Worm (Caenorhabditis elegans) whole organism, late embryonic: ENCODE results near the gene ecps-1.
A peak's percentile ranks its signal among the peaks of the same experiment; 100 is the strongest.

Experiments used
- C08G9.2 ChIP-seq: sonication (generic microtip); optimal IDR thresholded peaks from 2 replicates; lab custom pipeline; 2016; ENCODE audit warnings: mild to moderate bottlenecking, missing genetic modification characterization, moderate library complexity, missing compliant biosample characterization
- C38D4.7 ChIP-seq: fragments of 200-800 bp; sonication (Bioruptor generic); optimal IDR thresholded peaks from 2 replicates; lab custom pipeline; 2018; ENCODE audit warnings: mild to moderate bottlenecking, missing genetic modification characterization, moderate library complexity, missing compliant biosample characterization
- K09A11.1 ChIP-seq: sonication (generic microtip); optimal IDR thresholded peaks from 2 replicates; lab custom pipeline; 2017; ENCODE audit warnings: antibody characterized with exemption, mild to moderate bottlenecking, missing genetic modification characterization, missing compliant biosample characterization; ENCODE audit not compliant: insufficient read depth
- ceh-14 ChIP-seq: sonication (generic microtip); optimal IDR thresholded peaks from 2 replicates; lab custom pipeline; 2016; ENCODE audit warnings: missing genotype, missing genetic modification characterization, missing compliant biosample characterization
- ceh-19 ChIP-seq: fragments of 200-800 bp; sonication (Bioruptor generic); optimal IDR thresholded peaks from 2 replicates; lab custom pipeline; 2018; ENCODE audit warnings: mild to moderate bottlenecking, missing genetic modification characterization, missing compliant biosample characterization
- ceh-2 ChIP-seq: sonication (generic microtip); optimal IDR thresholded peaks from 2 replicates; lab custom pipeline; 2016; ENCODE audit warnings: missing genotype, missing genetic modification characterization, missing compliant biosample characterization
- ceh-22 ChIP-seq: sonication (generic microtip); optimal IDR thresholded peaks from 2 replicates; lab custom pipeline; 2017; ENCODE audit warnings: missing biosample characterization, missing genetic modification characterization
- ceh-24 ChIP-seq: sonication (generic microtip); optimal IDR thresholded peaks from 2 replicates; lab custom pipeline; 2016; ENCODE audit warnings: mild to moderate bottlenecking, missing genetic modification characterization, missing compliant biosample characterization
- ceh-30 ChIP-seq: fragments of 150-350 bp; optimal IDR thresholded peaks from 2 replicates; lab custom pipeline; 2014; ENCODE audit warnings: missing biosample characterization, missing genetic modification characterization
- ceh-31 ChIP-seq: sonication (generic microtip); optimal IDR thresholded peaks from 2 replicates; lab custom pipeline; 2016; ENCODE audit warnings: missing genetic modification characterization, missing compliant biosample characterization
- ceh-45 ChIP-seq: fragments of 200-800 bp; sonication (Bioruptor generic); IDR thresholded peaks from 2 replicates; pipeline ENCODE4 v1.3.6; 2022; ENCODE audit warnings: missing genetic modification reagents, missing genetic modification characterization, missing compliant biosample characterization
- ceh-48 ChIP-seq: sonication (generic microtip); optimal IDR thresholded peaks from 2 replicates; lab custom pipeline; 2016; ENCODE audit warnings: missing genetic modification characterization, inconsistent platforms, missing compliant biosample characterization
- ceh-9 ChIP-seq: sonication (generic microtip); optimal IDR thresholded peaks from 2 replicates; lab custom pipeline; 2016; ENCODE audit warnings: mild to moderate bottlenecking, missing genetic modification characterization, inconsistent platforms, missing compliant biosample characterization
- dmd-4 ChIP-seq: sonication (generic microtip); optimal IDR thresholded peaks from 2 replicates; lab custom pipeline; 2016; ENCODE audit warnings: borderline replicate concordance, missing genetic modification characterization, missing compliant biosample characterization
- dve-1 ChIP-seq: sonication (generic microtip); optimal IDR thresholded peaks from 2 replicates; lab custom pipeline; 2017; ENCODE audit warnings: antibody characterized with exemption, mild to moderate bottlenecking, missing genetic modification characterization, missing compliant biosample characterization
- elt-2 ChIP-seq: sonication (generic microtip); optimal IDR thresholded peaks from 2 replicates; lab custom pipeline; 2016; ENCODE audit warnings: missing genetic modification reagents, missing genetic modification characterization, missing compliant biosample characterization
- elt-4 ChIP-seq: sonication (generic microtip); optimal IDR thresholded peaks from 2 replicates; lab custom pipeline; 2016; ENCODE audit warnings: missing genetic modification characterization, missing compliant biosample characterization
- eyg-1 ChIP-seq: sonication (generic microtip); optimal IDR thresholded peaks from 2 replicates; lab custom pipeline; 2016; ENCODE audit warnings: missing genotype, missing genetic modification characterization, missing compliant biosample characterization
- fax-1 ChIP-seq: sonication (generic microtip); optimal IDR thresholded peaks from 2 replicates; lab custom pipeline; 2016; ENCODE audit warnings: missing genotype, missing genetic modification characterization, missing compliant biosample characterization
- fkh-10 ChIP-seq: fragments of 150-350 bp; optimal IDR thresholded peaks from 2 replicates; lab custom pipeline; 2014; ENCODE audit warnings: missing biosample characterization, missing genetic modification reagents, missing genetic modification characterization
- hlh-30 ChIP-seq: sonication (generic microtip); optimal IDR thresholded peaks from 2 replicates; lab custom pipeline; 2017; ENCODE audit warnings: antibody characterized with exemption, missing genetic modification characterization, missing compliant biosample characterization; ENCODE audit not compliant: insufficient read depth
- hlh-8 ChIP-seq: sonication (generic microtip); optimal IDR thresholded peaks from 2 replicates; lab custom pipeline; 2016; ENCODE audit warnings: missing genotype, missing genetic modification characterization, missing compliant biosample characterization
- madf-2 ChIP-seq: sonication (generic microtip); optimal IDR thresholded peaks from 2 replicates; lab custom pipeline; 2017; ENCODE audit warnings: missing genetic modification characterization, missing compliant biosample characterization
- mec-3 ChIP-seq: sonication (generic microtip); optimal IDR thresholded peaks from 2 replicates; lab custom pipeline; 2016; ENCODE audit warnings: borderline replicate concordance, missing genetic modification characterization, missing compliant biosample characterization
- nfya-1 ChIP-seq: sonication (generic microtip); optimal IDR thresholded peaks from 2 replicates; lab custom pipeline; 2017; ENCODE audit warnings: missing genetic modification characterization, mild to moderate bottlenecking, missing compliant biosample characterization, antibody characterized with exemption, moderate library complexity
- nhr-232 ChIP-seq: sonication (generic microtip); optimal IDR thresholded peaks from 2 replicates; lab custom pipeline; 2016; ENCODE audit warnings: missing genetic modification characterization, missing compliant biosample characterization
- odd-2 ChIP-seq: sonication (generic microtip); optimal IDR thresholded peaks from 2 replicates; lab custom pipeline; 2017; ENCODE audit warnings: antibody characterized with exemption, mild to moderate bottlenecking, missing genetic modification characterization, missing compliant biosample characterization
- pag-3 ChIP-seq: sonication (generic microtip); optimal IDR thresholded peaks from 2 replicates; lab custom pipeline; 2016; ENCODE audit warnings: missing compliant biosample characterization, missing genetic modification characterization, borderline replicate concordance
- pax-1 ChIP-seq: fragments of 150-350 bp; optimal IDR thresholded peaks from 2 replicates; lab custom pipeline; 2014; ENCODE audit warnings: missing biosample characterization, missing genetic modification characterization
- pqm-1 ChIP-seq: sonication (generic microtip); optimal IDR thresholded peaks from 2 replicates; lab custom pipeline; 2016; ENCODE audit warnings: missing genetic modification characterization, missing compliant biosample characterization
- pros-1 ChIP-seq: fragments of 150-350 bp; optimal IDR thresholded peaks from 2 replicates; lab custom pipeline; 2014; ENCODE audit warnings: missing biosample characterization, missing genetic modification reagents, missing genetic modification characterization
- ref-2 ChIP-seq: sonication (generic microtip); optimal IDR thresholded peaks from 2 replicates; lab custom pipeline; 2016; ENCODE audit warnings: missing genetic modification characterization, missing compliant biosample characterization
- sdc-2 ChIP-seq: sonication (generic microtip); optimal IDR thresholded peaks from 2 replicates; lab custom pipeline; 2016; ENCODE audit warnings: missing genotype, missing genetic modification characterization, missing compliant biosample characterization
- sox-2 ChIP-seq: fragments of 200-800 bp; sonication (Bioruptor generic); IDR thresholded peaks from 2 replicates; pipeline ENCODE4 v1.3.6; 2022; ENCODE audit warnings: missing genetic modification reagents, missing genetic modification characterization, missing compliant biosample characterization
- tbx-2 ChIP-seq: sonication (generic microtip); optimal IDR thresholded peaks from 2 replicates; lab custom pipeline; 2016; ENCODE audit warnings: missing genetic modification characterization, missing compliant biosample characterization
- ttx-3 ChIP-seq: sonication (generic microtip); optimal IDR thresholded peaks from 2 replicates; lab custom pipeline; 2016; ENCODE audit warnings: missing genetic modification reagents, missing genetic modification characterization, missing compliant biosample characterization
- unc-3 ChIP-seq, 2 experiments: fragments of 200-800 bp in 1 of 2; sonication (Bioruptor generic) in 1 of 2; sonication (generic microtip) in 1 of 2; conservative IDR thresholded peaks in 1 of 2; optimal IDR thresholded peaks in 1 of 2; 2 replicates each; pipeline versions ENCODE4 v1.3.6 to Lab custom; 2016 to 2022; ENCODE audit warnings: missing compliant biosample characterization in 2 of 2, missing genetic modification characterization in 2 of 2, missing genetic modification reagents in 1 of 2
- unc-42 ChIP-seq: sonication (generic microtip); optimal IDR thresholded peaks from 2 replicates; lab custom pipeline; 2016; ENCODE audit warnings: missing genotype, missing genetic modification characterization, missing compliant biosample characterization
- unc-55 ChIP-seq: sonication (generic microtip); optimal IDR thresholded peaks from 2 replicates; lab custom pipeline; 2017; ENCODE audit warnings: missing biosample characterization, missing genetic modification reagents, missing genetic modification characterization
- zip-5 ChIP-seq: sonication (generic microtip); optimal IDR thresholded peaks from 2 replicates; lab custom pipeline; 2016; ENCODE audit warnings: missing genetic modification characterization, missing compliant biosample characterization
- ztf-16 ChIP-seq: sonication (generic microtip); optimal IDR thresholded peaks from 2 replicates; lab custom pipeline; 2017; ENCODE audit warnings: missing genetic modification characterization, missing compliant biosample characterization

The ecps-1 gene

DNA sequence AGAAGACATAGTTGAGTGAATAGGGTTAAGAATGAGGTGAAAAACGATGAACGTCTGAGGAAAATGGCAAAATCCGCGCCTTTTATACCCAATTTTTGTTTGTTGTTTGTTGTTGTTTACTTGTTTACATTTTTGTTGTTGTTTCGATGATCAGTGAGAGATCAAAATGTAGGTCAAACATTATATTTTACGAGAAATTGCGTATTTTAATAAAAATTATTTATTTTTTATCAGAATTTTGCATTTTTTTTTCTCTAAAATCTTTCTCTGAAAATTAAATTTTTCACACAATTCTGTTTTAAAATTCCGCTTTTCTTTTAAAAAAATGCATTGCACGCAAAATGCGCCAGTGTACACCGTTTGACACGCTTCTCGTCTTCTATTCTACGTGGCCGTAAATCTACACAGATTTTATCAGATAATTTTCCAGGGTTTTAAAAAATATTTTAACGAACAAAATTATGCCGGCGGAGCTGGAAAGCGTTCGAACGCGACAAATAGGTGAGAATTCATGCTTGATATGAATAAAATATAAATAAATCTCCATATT lies 46.4 kb upstream of the ecps-1 start, which contains the start of the genes sip-1 and sly-1:
Gene sip-1 (minus strand): TSS at position 103 of the 550 bp plus-strand sequence.
Gene sly-1 (plus strand): TSS at position 360 of the 550 bp plus-strand sequence.
- no peak for TF ChIP-seq ceh-45 (GFP tag; lab: Robert Waterston, UW)
- peak; percentile 65 for TF ChIP-seq nfya-1 (tag; lab: Kevin White, UChicago)
- TF ChIP-seq ceh-9 (tag; lab: Kevin White, UChicago) = no peak
- peak; percentile 53 for TF ChIP-seq unc-55 (GFP tag; lab: Kevin White, UChicago)
- peak; percentile 11 for TF ChIP-seq pax-1
- no peak for TF ChIP-seq C38D4.7 (GFP tag; lab: Kevin White, UChicago)
- TF ChIP-seq zip-5 (tag; lab: Kevin White, UChicago) = no peak
- no peak for TF ChIP-seq hlh-30
- TF ChIP-seq, all 69 proteins: peak for 3

DNA sequence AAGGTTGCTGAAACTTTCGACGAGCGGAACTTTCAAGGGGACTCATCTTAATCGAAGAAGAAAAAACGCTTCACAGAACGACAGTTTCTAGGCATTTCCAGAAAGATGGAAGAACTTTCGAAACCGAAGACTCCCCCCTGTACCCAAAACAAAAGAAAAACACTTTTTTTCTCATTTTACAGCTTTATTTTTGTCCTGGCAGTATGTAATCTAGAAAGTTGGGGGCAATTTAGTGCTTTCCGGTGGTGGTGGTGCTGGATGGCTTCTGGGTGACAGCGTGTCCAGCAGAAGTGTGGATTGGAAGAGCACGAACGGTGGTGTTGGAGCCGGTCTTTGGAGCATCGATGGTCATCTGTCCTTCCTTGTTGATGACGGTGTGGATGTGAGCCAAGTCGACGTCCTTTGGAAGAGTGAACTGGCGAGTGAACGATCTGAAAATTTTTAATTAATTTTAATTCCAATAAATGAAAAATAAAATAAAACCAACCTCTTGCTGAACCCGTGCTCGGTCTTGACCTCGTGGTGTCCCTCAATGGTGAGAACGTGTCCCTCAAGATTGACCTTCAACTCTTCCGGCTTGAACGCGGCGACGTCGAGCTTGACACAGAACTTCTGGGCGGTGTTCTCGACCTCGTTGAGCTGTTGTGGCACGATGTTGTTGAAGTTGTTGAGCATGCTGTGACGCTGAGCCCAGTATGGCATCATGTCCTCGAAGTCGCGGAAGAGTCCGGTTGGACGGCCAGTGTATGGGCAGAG lies 45.8 kb upstream of the ecps-1 start:
- TF ChIP-seq C38D4.7 (GFP tag; lab: Kevin White, UChicago) (no peak), ceh-14 (tag; lab: Kevin White, UChicago) (no peak), C08G9.2 (no peak), dmd-4 (tag; lab: Kevin White, UChicago) (no peak), mec-3 (no peak), zip-5 (tag; lab: Kevin White, UChicago) (no peak), pqm-1 (tag; lab: Kevin White, UChicago) (no peak)

DNA sequence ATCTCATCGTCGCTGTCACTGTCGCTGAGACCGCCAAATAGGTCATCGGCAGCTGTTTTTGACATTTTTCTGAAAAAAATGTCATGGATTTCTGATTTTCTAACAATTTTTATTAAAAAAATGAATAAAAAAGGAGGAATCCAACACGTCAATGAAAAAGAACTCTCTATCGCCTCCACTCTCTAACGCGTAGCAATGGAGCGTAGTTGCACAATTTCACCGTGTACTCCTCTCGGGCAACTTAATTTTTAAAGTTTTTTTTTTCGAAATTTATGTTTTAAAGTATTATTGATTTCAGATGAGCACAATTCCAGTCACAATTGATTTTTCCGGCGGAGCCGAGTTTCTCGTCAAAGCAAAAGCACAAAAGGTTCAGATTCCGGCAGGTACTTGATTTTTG lies 44.8 kb upstream of the ecps-1 start, which contains the start of the genes taf-11.3 and urm-1:
Gene taf-11.3 (minus strand): TSS at position 69 of the 400 bp plus-strand sequence.
Gene urm-1 (plus strand): TSS at position 299 of the 400 bp plus-strand sequence.
- TF ChIP-seq pax-1 = peak; percentile 41
- TF ChIP-seq ttx-3 (tag; lab: Kevin White, UChicago) = no peak
- no peak for TF ChIP-seq madf-2
- TF ChIP-seq unc-3 (GFP tag; conservative IDR thresholded peaks at IDR 0.05; lab: Robert Waterston, UW) = no peak
- no peak for TF ChIP-seq unc-3 (tag; optimal IDR thresholded peaks at IDR 0.05; lab: Kevin White, UChicago)
- no peak for TF ChIP-seq eyg-1
- no peak for TF ChIP-seq C38D4.7 (GFP tag; lab: Kevin White, UChicago)
- TF ChIP-seq ztf-16 = no peak
- no peak for TF ChIP-seq tbx-2 (tag; lab: Kevin White, UChicago)
- TF ChIP-seq ceh-24 (tag; lab: Kevin White, UChicago) = no peak
- no peak for TF ChIP-seq odd-2 (tag; lab: Kevin White, UChicago)
- no peak for TF ChIP-seq elt-2 (tag; lab: Kevin White, UChicago)
- TF ChIP-seq dve-1 = no peak
- TF ChIP-seq elt-4 = no peak
- TF ChIP-seq ceh-31 (tag; lab: Kevin White, UChicago) = peak; percentile 28
- peak; percentile 56 for TF ChIP-seq nfya-1 (tag; lab: Kevin White, UChicago)
- TF ChIP-seq sox-2 (GFP tag; lab: Robert Waterston, UW) = no peak
- no peak for TF ChIP-seq nhr-232 (tag; lab: Kevin White, UChicago)
- TF ChIP-seq hlh-8 (tag; lab: Kevin White, UChicago) = no peak
- TF ChIP-seq fkh-10 (GFP tag; lab: Kevin White, UChicago) = no peak
- TF ChIP-seq fax-1 (tag; lab: Kevin White, UChicago) = no peak
- no peak for TF ChIP-seq ceh-9 (tag; lab: Kevin White, UChicago)
- no peak for TF ChIP-seq ref-2 (tag; lab: Kevin White, UChicago)
- TF ChIP-seq pag-3 (tag; lab: Kevin White, UChicago) = no peak
- TF ChIP-seq ceh-48 (tag; lab: Kevin White, UChicago) = no peak
- TF ChIP-seq K09A11.1 (tag; lab: Kevin White, UChicago) = no peak
- TF ChIP-seq ceh-22 = no peak
- no peak for TF ChIP-seq ceh-30
- no peak for TF ChIP-seq ceh-19
- no peak for TF ChIP-seq pqm-1 (tag; lab: Kevin White, UChicago)
- TF ChIP-seq sdc-2 (tag; lab: Kevin White, UChicago) = no peak
- TF ChIP-seq ceh-2 (tag; lab: Kevin White, UChicago) = no peak
- peak; percentile 35 for TF ChIP-seq unc-42 (tag; lab: Kevin White, UChicago)
- no peak for TF ChIP-seq zip-5 (tag; lab: Kevin White, UChicago)
- no peak for TF ChIP-seq pros-1 (tag; lab: Kevin White, UChicago)
